Worm (Caenorhabditis elegans): ENCODE measurements around the gene clec-170.

ce11 chrIV:1238147-1238546 lies 28.5 kb upstream of the clec-170 start:
- TF ChIP-seq unc-39 (tag; optimal IDR thresholded peaks at IDR 0.05) (no peak), egl-27 (tag; optimal IDR thresholded peaks at IDR 0.05) (no peak), nhr-6 (tag; optimal IDR thresholded peaks at IDR 0.05) (no peak), nhr-12 (tag; optimal IDR thresholded peaks at IDR 0.05) (no peak), R02D3.7 (tag; optimal IDR thresholded peaks at IDR 0.05) (no peak), unc-62 (GFP tag; optimal IDR thresholded peaks at IDR 0.05) (no peak), nhr-25 (tag; optimal IDR thresholded peaks at IDR 0.05) (no peak), fos-1 (tag; optimal IDR thresholded peaks at IDR 0.05) (no peak), dmd-4 (tag; optimal IDR thresholded peaks at IDR 0.05) (no peak)
